Worm (Caenorhabditis elegans): ENCODE measurements around the gene C56A3.6.

C56A3.6 gene

ce11 chrV:13556746-13557145 lies 549 bp upstream of the C56A3.6 start, which contains the start of gene cav-2:
TSS of gene cav-2 (plus strand) at chrV:13557104.
- TF ChIP-seq med-1 (GFP tag; optimal IDR thresholded peaks at IDR 0.05; ENCODE audit: insufficient read depth): no peak
- peak; percentile 56; the same call in 1 of the 2 replicates for TF ChIP-seq klf-2 (GFP tag; conservative IDR thresholded peaks at IDR 0.05)
- TF ChIP-seq ref-1 (GFP tag; conservative IDR thresholded peaks at IDR 0.05): no peak
- TF ChIP-seq ztf-29 (GFP tag; IDR thresholded peaks at IDR 0.05): no peak
- TF ChIP-seq T22C8.4 (GFP tag; IDR thresholded peaks at IDR 0.05): no peak
- peak; percentile 73 for TF ChIP-seq ztf-23 (GFP tag; IDR thresholded peaks at IDR 0.05)
- TF ChIP-seq flt-1 (GFP tag; IDR thresholded peaks at IDR 0.05): peak; percentile 87
- TF ChIP-seq tab-1 (GFP tag; IDR thresholded peaks at IDR 0.05): no peak
- TF ChIP-seq cog-1 (tag; optimal IDR thresholded peaks at IDR 0.05): peak; percentile 3

ce11 chrV:13551601-13552000 lies 4.6 kb downstream of the C56A3.6 start, which contains the start of the genes C56A3.4 and C56A3.5:
TSS of gene C56A3.4 (minus strand) at chrV:13551754.
TSS of gene C56A3.5 (plus strand) at chrV:13551967.
- TF ChIP-seq ztf-29 (GFP tag; IDR thresholded peaks at IDR 0.05) (no peak), ztf-23 (GFP tag; IDR thresholded peaks at IDR 0.05) (no peak), tab-1 (GFP tag; IDR thresholded peaks at IDR 0.05) (no peak), cog-1 (tag; optimal IDR thresholded peaks at IDR 0.05) (no peak), ref-1 (GFP tag; conservative IDR thresholded peaks at IDR 0.05) (no peak), med-1 (GFP tag; optimal IDR thresholded peaks at IDR 0.05; ENCODE audit: insufficient read depth) (no peak), T22C8.4 (GFP tag; IDR thresholded peaks at IDR 0.05) (no peak)

- TF ChIP-seq ztf-23 (GFP tag; IDR thresholded peaks at IDR 0.05) (no peak), cog-1 (tag; optimal IDR thresholded peaks at IDR 0.05) (no peak), tab-1 (GFP tag; IDR thresholded peaks at IDR 0.05) (no peak)
Observed at ce11 chrV:13536058-13536579, 20.1 kb downstream of the C56A3.6 start, which contains the start of gene frpr-5. TSS of gene frpr-5 (minus strand) at chrV:13536108.

- TF ChIP-seq flt-1 (GFP tag; IDR thresholded peaks at IDR 0.05) (no peak), ztf-23 (GFP tag; IDR thresholded peaks at IDR 0.05) (no peak), tab-1 (GFP tag; IDR thresholded peaks at IDR 0.05) (no peak), T22C8.4 (GFP tag; IDR thresholded peaks at IDR 0.05) (no peak), med-1 (GFP tag; optimal IDR thresholded peaks at IDR 0.05; ENCODE audit: insufficient read depth) (no peak), ref-1 (GFP tag; conservative IDR thresholded peaks at IDR 0.05) (no peak), cog-1 (tag; optimal IDR thresholded peaks at IDR 0.05) (no peak), klf-2 (GFP tag; conservative IDR thresholded peaks at IDR 0.05) (no peak), ztf-29 (GFP tag; IDR thresholded peaks at IDR 0.05) (no peak)
Observed at ce11 chrV:13532469-13532868, 23.7 kb downstream of the C56A3.6 start.

- TF ChIP-seq med-1 (GFP tag; optimal IDR thresholded peaks at IDR 0.05; ENCODE audit: insufficient read depth) (no peak), flt-1 (GFP tag; IDR thresholded peaks at IDR 0.05) (no peak), klf-2 (GFP tag; conservative IDR thresholded peaks at IDR 0.05) (no peak), tab-1 (GFP tag; IDR thresholded peaks at IDR 0.05) (no peak), T22C8.4 (GFP tag; IDR thresholded peaks at IDR 0.05) (no peak), ztf-23 (GFP tag; IDR thresholded peaks at IDR 0.05) (no peak), ztf-29 (GFP tag; IDR thresholded peaks at IDR 0.05) (no peak), cog-1 (tag; optimal IDR thresholded peaks at IDR 0.05) (no peak), ref-1 (GFP tag; conservative IDR thresholded peaks at IDR 0.05) (no peak)
Observed at ce11 chrV:13530698-13531097, 25.5 kb downstream of the C56A3.6 start, which contains the start of gene ttr-44. TSS of gene ttr-44 (minus strand) at chrV:13530744.

- TF ChIP-seq ztf-23 (GFP tag; IDR thresholded peaks at IDR 0.05): no peak
- no peak for TF ChIP-seq tab-1 (GFP tag; IDR thresholded peaks at IDR 0.05)
- TF ChIP-seq ref-1 (GFP tag; conservative IDR thresholded peaks at IDR 0.05): no peak
- TF ChIP-seq med-1 (GFP tag; optimal IDR thresholded peaks at IDR 0.05; ENCODE audit: insufficient read depth): no peak
- TF ChIP-seq cog-1 (tag; optimal IDR thresholded peaks at IDR 0.05): no peak
- TF ChIP-seq flt-1 (GFP tag; IDR thresholded peaks at IDR 0.05): no peak
- TF ChIP-seq T22C8.4 (GFP tag; IDR thresholded peaks at IDR 0.05): no peak
- TF ChIP-seq ztf-29 (GFP tag; IDR thresholded peaks at IDR 0.05): no peak
- no peak for TF ChIP-seq klf-2 (GFP tag; conservative IDR thresholded peaks at IDR 0.05)
Observed at ce11 chrV:13529165-13529564, 27.0 kb downstream of the C56A3.6 start.

ce11 chrV:13523194-13523593 lies 33.0 kb downstream of the C56A3.6 start, which contains the start of gene R11G10.3:
TSS of gene R11G10.3 (plus strand) at chrV:13523494.
- TF ChIP-seq tab-1 (GFP tag; IDR thresholded peaks at IDR 0.05): no peak
- no peak for TF ChIP-seq med-1 (GFP tag; optimal IDR thresholded peaks at IDR 0.05; ENCODE audit: insufficient read depth)
- no peak for TF ChIP-seq flt-1 (GFP tag; IDR thresholded peaks at IDR 0.05)
- no peak for TF ChIP-seq cog-1 (tag; optimal IDR thresholded peaks at IDR 0.05)
- TF ChIP-seq ztf-29 (GFP tag; IDR thresholded peaks at IDR 0.05): no peak
- TF ChIP-seq klf-2 (GFP tag; conservative IDR thresholded peaks at IDR 0.05): no peak
- TF ChIP-seq ztf-23 (GFP tag; IDR thresholded peaks at IDR 0.05): no peak
- TF ChIP-seq T22C8.4 (GFP tag; IDR thresholded peaks at IDR 0.05): no peak
- no peak for TF ChIP-seq ref-1 (GFP tag; conservative IDR thresholded peaks at IDR 0.05)

ce11 chrV:13515115-13515514 lies 41.1 kb downstream of the C56A3.6 start, which contains the start of gene semi-1:
TSS of gene semi-1 (minus strand) at chrV:13515215.
- TF ChIP-seq ref-1 (GFP tag; conservative IDR thresholded peaks at IDR 0.05) (no peak), cog-1 (tag; optimal IDR thresholded peaks at IDR 0.05) (no peak), T22C8.4 (GFP tag; IDR thresholded peaks at IDR 0.05) (no peak), ztf-29 (GFP tag; IDR thresholded peaks at IDR 0.05) (no peak), ztf-23 (GFP tag; IDR thresholded peaks at IDR 0.05) (no peak), med-1 (GFP tag; optimal IDR thresholded peaks at IDR 0.05; ENCODE audit: insufficient read depth) (no peak), flt-1 (GFP tag; IDR thresholded peaks at IDR 0.05) (no peak), klf-2 (GFP tag; conservative IDR thresholded peaks at IDR 0.05) (no peak), tab-1 (GFP tag; IDR thresholded peaks at IDR 0.05) (no peak)

- TF ChIP-seq flt-1 (GFP tag; IDR thresholded peaks at IDR 0.05): no peak
- no peak for TF ChIP-seq klf-2 (GFP tag; conservative IDR thresholded peaks at IDR 0.05)
- TF ChIP-seq ztf-23 (GFP tag; IDR thresholded peaks at IDR 0.05): no peak
- no peak for TF ChIP-seq tab-1 (GFP tag; IDR thresholded peaks at IDR 0.05)
Observed at ce11 chrV:13512515-13512914, 43.7 kb downstream of the C56A3.6 start.

- TF ChIP-seq ref-1 (GFP tag; conservative IDR thresholded peaks at IDR 0.05) (no peak), ztf-23 (GFP tag; IDR thresholded peaks at IDR 0.05) (no peak), tab-1 (GFP tag; IDR thresholded peaks at IDR 0.05) (no peak), flt-1 (GFP tag; IDR thresholded peaks at IDR 0.05) (no peak)
Observed at ce11 chrV:13511618-13512017, 44.6 kb downstream of the C56A3.6 start, which contains the start of gene avr-15. TSS of gene avr-15 (minus strand) at chrV:13511718.
